Worm (Caenorhabditis elegans) whole organism, late embryonic: ENCODE measurements around the gene C04G6.4.

Source experiments
- ama-1 ChIP-seq: fragments of 150-350 bp; optimal IDR thresholded peaks from 2 replicates; lab custom pipeline; 2014
- pha-4 ChIP-seq: fragments of 150-350 bp; optimal IDR thresholded peaks from 2 replicates; lab custom pipeline; 2018; ENCODE audit warnings: missing biosample characterization, missing genetic modification reagents, missing genetic modification characterization
- syd-9 ChIP-seq: sonication (generic microtip); optimal IDR thresholded peaks from 2 replicates; lab custom pipeline; 2016; ENCODE audit warnings: mild to moderate bottlenecking, missing genetic modification characterization, moderate library complexity, missing compliant biosample characterization

- TF ChIP-seq syd-9 (tag; lab: Kevin White, UChicago) = no peak
- TF ChIP-seq pha-4 (tag; lab: Kevin White, UChicago) = no peak
- no peak for TF ChIP-seq ama-1 (lab: Kevin White, UChicago)
These were observed 33.3 kb downstream of the C04G6.4 start, which contains the start of gene F33G12.6 for ce11 chrII:5049865-5050342.
